Worm (Caenorhabditis elegans) whole organism, L3 larva: ENCODE data around the gene F26F4.8.

Experiments used
- fkh-10 ChIP-seq: sonication (generic microtip); optimal IDR thresholded peaks from 2 replicates; lab custom pipeline; 2017; ENCODE audit warnings: missing biosample characterization, missing genetic modification reagents, missing genetic modification characterization
- lin-15B ChIP-seq: fragments of 150-350 bp; optimal IDR thresholded peaks from 2 replicates; lab custom pipeline; 2014; ENCODE audit warnings: missing biosample characterization, missing genetic modification characterization
- nhr-11 ChIP-seq: fragments of 150-350 bp; optimal IDR thresholded peaks from 2 replicates; lab custom pipeline; 2014; ENCODE audit warnings: missing biosample characterization, missing genetic modification characterization
- nhr-77 ChIP-seq: fragments of 150-350 bp; optimal IDR thresholded peaks from 2 replicates; lab custom pipeline; 2014; ENCODE audit warnings: missing biosample characterization, missing genetic modification characterization
- zag-1 ChIP-seq: fragments of 150-350 bp; optimal IDR thresholded peaks from 2 replicates; lab custom pipeline; 2014; ENCODE audit warnings: missing biosample characterization, missing genetic modification characterization
- ztf-11 ChIP-seq: fragments of 150-350 bp; optimal IDR thresholded peaks from 2 replicates; lab custom pipeline; 2014; ENCODE audit warnings: missing biosample characterization, missing genetic modification characterization
- ztf-4 ChIP-seq: fragments of 150-350 bp; optimal IDR thresholded peaks from 2 replicates; lab custom pipeline; 2014; ENCODE audit warnings: missing biosample characterization, missing genetic modification characterization

DNA sequence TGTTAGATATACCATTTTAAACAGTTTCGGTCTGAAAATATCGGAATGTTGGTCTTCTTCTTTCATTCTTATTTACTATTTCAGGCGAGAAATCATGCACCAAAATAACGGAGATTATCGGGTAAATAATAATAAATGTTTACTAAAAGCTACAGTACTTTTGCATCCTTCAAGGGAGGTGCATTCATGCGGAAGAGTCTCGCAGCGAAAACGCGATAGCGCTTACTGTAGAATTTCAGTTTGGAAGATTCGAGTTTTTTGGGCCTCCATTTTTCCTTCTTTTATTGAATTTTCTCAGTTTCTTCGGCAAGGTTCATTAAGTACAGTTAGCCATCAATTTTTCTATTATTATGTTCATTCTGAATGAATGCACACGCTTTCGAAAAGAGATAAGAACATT, 49.2 kb downstream of the F26F4.8 start, which contains the start of gene C35D10.7:
- TF ChIP-seq ztf-4 (tag; lab: Kevin White, UChicago) (no peak), nhr-11 (tag; lab: Kevin White, UChicago) (no peak), lin-15B (tag; lab: Kevin White, UChicago) (no peak), zag-1 (tag; lab: Kevin White, UChicago) (no peak), ztf-11 (tag; lab: Kevin White, UChicago) (no peak), fkh-10 (GFP tag; lab: Kevin White, UChicago) (no peak), nhr-77 (tag; lab: Kevin White, UChicago) (no peak)
